Fruit fly (Drosophila melanogaster) whole organism, embryonic: ENCODE results near the gene TFAM.

Experiments
- Ada2b ChIP-seq: fragments of 200-800 bp; sonication (Bioruptor generic); IDR thresholded peaks from 2 replicates; pipeline ENCODE4 v1.3.6; 2022; ENCODE audit warnings: missing biosample characterization, missing genetic modification characterization
- CG10209 ChIP-seq: fragments of 200-800 bp; sonication (Bioruptor generic); optimal IDR thresholded peaks from 3 replicates; lab custom pipeline; 2017; ENCODE audit warnings: missing biosample characterization, mild to moderate bottlenecking, missing genetic modification characterization, missing genetic modification reagents
- CG10431 ChIP-seq: fragments of 200-800 bp; sonication (Bioruptor generic); optimal IDR thresholded peaks from 3 replicates; lab custom pipeline; 2018; ENCODE audit warnings: missing biosample characterization, mild to moderate bottlenecking, missing genetic modification characterization
- CG10654 ChIP-seq: fragments of 200-800 bp; sonication (Bioruptor generic); optimal IDR thresholded peaks from 2 replicates; lab custom pipeline; 2016; ENCODE audit warnings: missing biosample characterization, missing genetic modification characterization
- CG10979 ChIP-seq: fragments of 200-800 bp; sonication (Bioruptor generic); optimal IDR thresholded peaks from 2 replicates; lab custom pipeline; 2018; ENCODE audit warnings: missing biosample characterization, mild to moderate bottlenecking, missing genetic modification characterization, moderate library complexity
- CG11085 ChIP-seq: fragments of 200-800 bp; sonication (Bioruptor generic); IDR thresholded peaks from 2 replicates; pipeline ENCODE4 v1.3.6; 2022; ENCODE audit warnings: missing biosample characterization, missing genetic modification characterization
- CG14050 ChIP-seq: fragments of 200-800 bp; sonication (Bioruptor generic); IDR thresholded peaks from 3 replicates; pipeline ENCODE4 v1.3.6; 2022; ENCODE audit warnings: missing biosample characterization, missing genetic modification characterization
- CG14667 ChIP-seq: fragments of 200-800 bp; sonication (Bioruptor generic); IDR thresholded peaks from 2 replicates; pipeline ENCODE4 v1.3.6; 2022; ENCODE audit warnings: missing biosample characterization, missing genetic modification characterization
- CG18011 ChIP-seq: fragments of 200-800 bp; sonication (Bioruptor generic); optimal IDR thresholded peaks from 2 replicates; lab custom pipeline; 2017; ENCODE audit warnings: missing biosample characterization, missing genetic modification characterization, mild to moderate bottlenecking, moderate library complexity, missing genotype
- CG2120 ChIP-seq: fragments of 200-800 bp; sonication (Bioruptor generic); optimal IDR thresholded peaks from 3 replicates; lab custom pipeline; 2016; ENCODE audit warnings: missing biosample characterization, missing genetic modification characterization
- CG2712 ChIP-seq: fragments of 200-800 bp; optimal IDR thresholded peaks from 3 replicates; lab custom pipeline; 2019; ENCODE audit warnings: missing biosample characterization, mild to moderate bottlenecking, missing genetic modification characterization, moderate library complexity
- CG3065 ChIP-seq: fragments of 200-800 bp; sonication (Bioruptor generic); optimal IDR thresholded peaks from 2 replicates; lab custom pipeline; 2016; ENCODE audit warnings: missing biosample characterization, missing genetic modification characterization
- CG4360 ChIP-seq: fragments of 200-800 bp; sonication (Bioruptor generic); IDR thresholded peaks from 2 replicates; pipeline ENCODE4 v1.3.6; 2022; ENCODE audit warnings: missing biosample characterization, missing genetic modification characterization
- CG4617 ChIP-seq: fragments of 200-800 bp; sonication (Bioruptor generic); optimal IDR thresholded peaks from 3 replicates; lab custom pipeline; 2016; ENCODE audit warnings: missing biosample characterization, missing genetic modification characterization, borderline replicate concordance
- CG5953 ChIP-seq: fragments of 200-800 bp; sonication (Bioruptor generic); IDR thresholded peaks from 2 replicates; pipeline ENCODE4 v1.3.6; 2022; ENCODE audit warnings: missing biosample characterization, missing genetic modification characterization
- CG6272 ChIP-seq: fragments of 200-800 bp; sonication (Bioruptor generic); IDR thresholded peaks from 2 replicates; pipeline ENCODE4 v1.3.6; 2022; ENCODE audit warnings: missing biosample characterization, missing genetic modification characterization
- CG6854 ChIP-seq: fragments of 200-800 bp; sonication (Bioruptor generic); optimal IDR thresholded peaks from 3 replicates; lab custom pipeline; 2017; ENCODE audit warnings: missing biosample characterization, mild to moderate bottlenecking, missing genetic modification characterization
- CG7372 ChIP-seq: fragments of 200-800 bp; sonication (Bioruptor generic); IDR thresholded peaks from 2 replicates; pipeline ENCODE4 v1.3.6; 2022; ENCODE audit warnings: missing biosample characterization, missing genetic modification characterization
- CG9437 ChIP-seq: fragments of 200-800 bp; sonication (Bioruptor generic); optimal IDR thresholded peaks from 2 replicates; lab custom pipeline; 2018; ENCODE audit warnings: missing biosample characterization, mild to moderate bottlenecking, missing genetic modification characterization
- CG9932 ChIP-seq: fragments of 200-800 bp; sonication (Bioruptor generic); IDR thresholded peaks from 2 replicates; pipeline ENCODE4 v1.3.6; 2022; ENCODE audit warnings: missing biosample characterization, missing genetic modification characterization
- CTCF ChIP-seq: fragments of 200-800 bp; sonication (Bioruptor generic); optimal IDR thresholded peaks from 2 replicates; lab custom pipeline; 2017; ENCODE audit warnings: missing biosample characterization, mild to moderate bottlenecking, missing genetic modification characterization, moderate library complexity
- Chrac-16 ChIP-seq: fragments of 200-800 bp; sonication (Bioruptor generic); optimal IDR thresholded peaks from 3 replicates; lab custom pipeline; 2016; ENCODE audit warnings: missing biosample characterization, missing genetic modification characterization
- CoRest ChIP-seq: fragments of 200-800 bp; sonication (Bioruptor generic); optimal IDR thresholded peaks from 3 replicates; lab custom pipeline; 2018; ENCODE audit warnings: missing biosample characterization, mild to moderate bottlenecking, missing genetic modification characterization, moderate library complexity
- E2f2 ChIP-seq: fragments of 200-800 bp; sonication (Bioruptor generic); IDR thresholded peaks from 2 replicates; pipeline ENCODE4 v1.3.6; 2022; ENCODE audit warnings: missing biosample characterization, missing genetic modification characterization
- Fer1 ChIP-seq: fragments of 200-800 bp; sonication (Bioruptor generic); optimal IDR thresholded peaks from 2 replicates; lab custom pipeline; 2017; ENCODE audit warnings: missing biosample characterization, mild to moderate bottlenecking, missing genetic modification characterization
- Gug ChIP-seq: fragments of 200-800 bp; sonication (Bioruptor generic); IDR thresholded peaks from 4 replicates; pipeline ENCODE4 v1.3.6; 2022; ENCODE audit warnings: missing biosample characterization, missing genetic modification characterization
- HmgD ChIP-seq: fragments of 200-800 bp; sonication (Bioruptor generic); optimal IDR thresholded peaks from 3 replicates; lab custom pipeline; 2016; ENCODE audit warnings: missing biosample characterization, missing genetic modification characterization
- Lpt ChIP-seq: fragments of >200 bp; optimal IDR thresholded peaks from 2 replicates; lab custom pipeline; 2018; ENCODE audit warnings: missing biosample characterization, missing genetic modification characterization
- MESR4 ChIP-seq: fragments of 200-800 bp; sonication (Bioruptor generic); optimal IDR thresholded peaks from 2 replicates; lab custom pipeline; 2018; ENCODE audit warnings: missing biosample characterization, mild to moderate bottlenecking, missing genetic modification characterization, moderate library complexity
- NC2α ChIP-seq: fragments of 200-800 bp; sonication (Bioruptor generic); optimal IDR thresholded peaks from 2 replicates; lab custom pipeline; 2016; ENCODE audit warnings: missing biosample characterization, missing genetic modification characterization
- NK7.1 ChIP-seq: fragments of 200-800 bp; sonication (Bioruptor generic); optimal IDR thresholded peaks from 3 replicates; lab custom pipeline; 2016; ENCODE audit warnings: missing biosample characterization, missing genetic modification characterization
- Six4 ChIP-seq: fragments of 200-800 bp; sonication (Bioruptor generic); optimal IDR thresholded peaks from 2 replicates; lab custom pipeline; 2016; ENCODE audit warnings: missing biosample characterization, missing genetic modification characterization
- Sox100B ChIP-seq: fragments of 200-800 bp; sonication (Bioruptor generic); optimal IDR thresholded peaks from 3 replicates; lab custom pipeline; 2018; ENCODE audit warnings: missing biosample characterization, mild to moderate bottlenecking, missing genetic modification characterization
- Sox102F ChIP-seq: fragments of 200-800 bp; sonication (Bioruptor generic); optimal IDR thresholded peaks from 2 replicates; lab custom pipeline; 2018; ENCODE audit warnings: missing biosample characterization, mild to moderate bottlenecking, missing genetic modification characterization, moderate library complexity
- Spps ChIP-seq: fragments of 200-800 bp; sonication (Bioruptor generic); optimal IDR thresholded peaks from 2 replicates; lab custom pipeline; 2018; ENCODE audit warnings: missing biosample characterization, mild to moderate bottlenecking, missing genetic modification characterization
- ac ChIP-seq: fragments of 200-800 bp; sonication (Bioruptor generic); optimal IDR thresholded peaks from 3 replicates; lab custom pipeline; 2017; ENCODE audit warnings: missing biosample characterization, mild to moderate bottlenecking, missing genetic modification characterization
- ash1 ChIP-seq: fragments of 200-800 bp; sonication (Bioruptor generic); optimal IDR thresholded peaks from 2 replicates; lab custom pipeline; 2018; ENCODE audit warnings: missing biosample characterization, mild to moderate bottlenecking, missing genetic modification characterization
- az2 ChIP-seq: fragments of 200-800 bp; sonication (Bioruptor generic); optimal IDR thresholded peaks from 3 replicates; lab custom pipeline; 2016; ENCODE audit warnings: missing biosample characterization, missing genetic modification characterization
- bigmax ChIP-seq: fragments of 200-800 bp; sonication (Bioruptor generic); optimal IDR thresholded peaks from 2 replicates; lab custom pipeline; 2018; ENCODE audit warnings: missing biosample characterization, mild to moderate bottlenecking, missing genetic modification characterization
- chm ChIP-seq: fragments of 200-800 bp; sonication (Bioruptor generic); IDR thresholded peaks from 2 replicates; pipeline ENCODE4 v1.3.6; 2022; ENCODE audit warnings: missing biosample characterization, missing genetic modification characterization
- cwo ChIP-seq: fragments of 200-800 bp; sonication (Bioruptor generic); optimal IDR thresholded peaks from 3 replicates; lab custom pipeline; 2017; ENCODE audit warnings: missing biosample characterization, missing genetic modification characterization, mild to moderate bottlenecking, moderate library complexity, missing genetic modification reagents
- exex ChIP-seq: fragments of 200-800 bp; sonication (Bioruptor generic); optimal IDR thresholded peaks from 4 replicates; lab custom pipeline; 2018; ENCODE audit warnings: missing biosample characterization, mild to moderate bottlenecking, missing genetic modification characterization, moderate library complexity
- fru ChIP-seq: fragments of >200 bp; optimal IDR thresholded peaks from 2 replicates; lab custom pipeline; 2017
- gsb-n ChIP-seq: fragments of 200-800 bp; sonication (Bioruptor generic); optimal IDR thresholded peaks from 3 replicates; lab custom pipeline; 2018; ENCODE audit warnings: missing biosample characterization, mild to moderate bottlenecking, missing genetic modification characterization
- ken ChIP-seq: fragments of 200-800 bp; sonication (Bioruptor generic); IDR thresholded peaks from 3 replicates; pipeline ENCODE4 v1.3.6; 2022; ENCODE audit warnings: missing biosample characterization, missing genetic modification characterization
- lab ChIP-seq: fragments of 200-800 bp; sonication (Bioruptor generic); optimal IDR thresholded peaks from 3 replicates; lab custom pipeline; 2017; ENCODE audit warnings: missing biosample characterization, missing genetic modification characterization, mild to moderate bottlenecking, moderate library complexity, missing genetic modification reagents
- lola ChIP-seq, 3 experiments: fragments of >200 bp in 2 of 3; fragments of 200-800 bp in 1 of 3; sonication (Bioruptor generic) in 1 of 3; optimal IDR thresholded peaks; 2 replicates each; lab custom pipeline; 2017 to 2019; ENCODE audit warnings: missing biosample characterization in 3 of 3, missing genetic modification characterization in 3 of 3, mild to moderate bottlenecking in 1 of 3, moderate library complexity in 1 of 3
- sens ChIP-seq: fragments of 200-800 bp; sonication (Bioruptor generic); peaks from one replicate; lab custom pipeline; 2016; ENCODE audit warnings: missing biosample characterization, missing genetic modification characterization
- sqz ChIP-seq: fragments of 200-800 bp; sonication (Bioruptor generic); optimal IDR thresholded peaks from 3 replicates; lab custom pipeline; 2018; ENCODE audit warnings: missing biosample characterization, mild to moderate bottlenecking, missing genetic modification characterization
- toy ChIP-seq: fragments of 200-800 bp; sonication (Bioruptor generic); IDR thresholded peaks from 2 replicates; pipeline ENCODE4 v1.3.6; 2022; ENCODE audit warnings: missing biosample characterization, missing genetic modification characterization
- unpg ChIP-seq: fragments of 200-800 bp; sonication (Bioruptor generic); optimal IDR thresholded peaks from 3 replicates; lab custom pipeline; 2018; ENCODE audit warnings: missing biosample characterization, mild to moderate bottlenecking, missing genetic modification characterization, moderate library complexity
- vnd ChIP-seq: fragments of 200-800 bp; sonication (Bioruptor generic); IDR thresholded peaks from 3 replicates; pipeline ENCODE4 v1.3.6; 2022; ENCODE audit warnings: missing biosample characterization, missing genetic modification characterization; ENCODE audit not compliant: partially characterized antibody
- wor ChIP-seq: fragments of 200-800 bp; sonication (Bioruptor generic); IDR thresholded peaks from 2 replicates; pipeline ENCODE4 v1.3.6; 2022; ENCODE audit warnings: missing biosample characterization, missing genetic modification characterization
- zfh2 ChIP-seq: fragments of 200-800 bp; sonication (Bioruptor generic); optimal IDR thresholded peaks from 2 replicates; lab custom pipeline; 2016; ENCODE audit warnings: missing biosample characterization, missing genetic modification characterization

TFAM gene

DNA sequence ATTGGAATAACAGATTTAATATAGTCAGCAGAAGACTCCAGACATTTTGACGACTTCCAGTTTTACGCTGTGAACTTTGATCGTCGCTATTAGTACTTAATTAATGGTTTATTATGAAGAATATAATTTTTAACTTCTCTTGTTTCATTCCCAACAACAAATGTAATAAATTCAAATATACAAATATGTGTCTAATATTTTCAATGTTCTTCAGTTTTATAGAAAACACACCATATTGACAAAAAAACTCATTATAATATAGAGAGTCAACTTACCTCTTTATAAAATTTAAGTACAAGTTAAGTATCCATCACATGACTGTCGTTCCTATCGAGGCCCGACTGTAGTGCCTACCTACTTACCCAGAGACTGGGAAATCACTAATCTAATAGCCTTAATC, 3.5 kb downstream of the TFAM start (continued):
- no peak for TF ChIP-seq CG6272 (GFP tag; lab: Robert Waterston, UW)
- no peak for TF ChIP-seq Ada2b (GFP tag; lab: Robert Waterston, UW)
- TF ChIP-seq HmgD = no peak
- no peak for TF ChIP-seq CG5953
- no peak for TF ChIP-seq bigmax (GFP tag; lab: Kevin White, UChicago)
- TF ChIP-seq CG18011 = no peak
- no peak for TF ChIP-seq CG9932 (GFP tag; lab: Robert Waterston, UW)
- TF ChIP-seq CG9437 (GFP tag; lab: Kevin White, UChicago) = peak; percentile 12
- no peak for TF ChIP-seq CG10979 (tag; lab: Kevin White, UChicago)
- no peak for TF ChIP-seq CG4617 (GFP tag; lab: Kevin White, UChicago)
- no peak for TF ChIP-seq cwo
- TF ChIP-seq CoRest (tag; lab: Kevin White, UChicago) = peak; percentile 59
- TF ChIP-seq CTCF = no peak
- TF ChIP-seq sqz = no peak
- no peak for TF ChIP-seq CG11085 (GFP tag; lab: Robert Waterston, UW)
- TF ChIP-seq CG4360 (GFP tag; lab: Robert Waterston, UW) = no peak
- no peak for TF ChIP-seq lab
- no peak for TF ChIP-seq exex (tag; lab: Kevin White, UChicago)
- TF ChIP-seq E2f2 = no peak
- TF ChIP-seq ash1 = no peak
- TF ChIP-seq CG14050 (GFP tag; lab: Robert Waterston, UW) = no peak
- TF ChIP-seq CG2712 (tag; lab: Kevin White, UChicago) = peak; percentile 6
- TF ChIP-seq CG7372 (GFP tag; lab: Robert Waterston, UW) = no peak
- no peak for TF ChIP-seq ken (GFP tag; lab: Robert Waterston, UW)
- TF ChIP-seq CG10654 (GFP tag; lab: Kevin White, UChicago) = no peak
- TF ChIP-seq Lpt (GFP tag; lab: Kevin White, UChicago) = no peak
- no peak for TF ChIP-seq CG14667 (GFP tag; lab: Robert Waterston, UW)
- no peak for TF ChIP-seq Six4 (GFP tag; lab: Kevin White, UChicago)
- peak; percentile 7 for TF ChIP-seq CG10209 (GFP tag; lab: Kevin White, UChicago)
- no peak for TF ChIP-seq CG2120 (GFP tag; lab: Kevin White, UChicago)
- TF ChIP-seq sens = peak; percentile 76
- TF ChIP-seq Spps (tag; lab: Kevin White, UChicago) = no peak
- no peak for TF ChIP-seq Sox100B (GFP tag; lab: Kevin White, UChicago)
- no peak for TF ChIP-seq Chrac-16
- no peak for TF ChIP-seq az2 (GFP tag; lab: Kevin White, UChicago)
- no peak for TF ChIP-seq CG6854 (GFP tag; lab: Kevin White, UChicago)
- TF ChIP-seq CG3065 (GFP tag; lab: Kevin White, UChicago) = no peak
- no peak for TF ChIP-seq ac
- peak in 1 of 3 experiments; percentile 36 for TF ChIP-seq lola (GFP tag; optimal IDR thresholded peaks at IDR 0.05; lab: Kevin White, UChicago)
- no peak for TF ChIP-seq toy
- TF ChIP-seq unpg (GFP tag; lab: Kevin White, UChicago) = no peak
- TF ChIP-seq gsb-n = no peak
- no peak for TF ChIP-seq fru (lab: Kevin White, UChicago)
- TF ChIP-seq wor (GFP tag; lab: Robert Waterston, UW) = no peak
- no peak for TF ChIP-seq Gug (GFP tag; lab: Robert Waterston, UW)
- no peak for TF ChIP-seq vnd (GFP tag; lab: Robert Waterston, UW)
- TF ChIP-seq Sox102F (GFP tag; lab: Kevin White, UChicago) = peak; percentile 14
- TF ChIP-seq zfh2 (GFP tag; lab: Kevin White, UChicago) = no peak
- no peak for TF ChIP-seq CG10431 (GFP tag; lab: Kevin White, UChicago)
- TF ChIP-seq NC2α = no peak
- TF ChIP-seq chm (GFP tag; lab: Robert Waterston, UW) = no peak
- no peak for TF ChIP-seq NK7.1
- no peak for TF ChIP-seq Fer1 (GFP tag; lab: Kevin White, UChicago)
- no peak for TF ChIP-seq MESR4 (GFP tag; lab: Kevin White, UChicago)
